Fruit fly (Drosophila melanogaster) whole organism, wandering third instar larva: ENCODE measurements around the gene CG34134.

Experiments used
- Dif ChIP-seq: fragments of 200-275, 200-300 bp; sonication (Bioruptor generic); optimal IDR thresholded peaks from 2 replicates; lab custom pipeline; 2018; ENCODE audit warnings: missing biosample characterization, missing genetic modification characterization; ENCODE audit not compliant: partially characterized antibody
- br ChIP-seq: fragments of 200-800 bp; sonication (Bioruptor generic); optimal IDR thresholded peaks from 2 replicates; lab custom pipeline; 2016; ENCODE audit warnings: missing biosample characterization, missing genetic modification characterization
- dsf ChIP-seq: sonication (Bioruptor generic); optimal IDR thresholded peaks from 2 replicates; lab custom pipeline; 2016; ENCODE audit warnings: missing biosample characterization, missing genetic modification characterization, borderline replicate concordance
- fru ChIP-seq: fragments of 200-800 bp; sonication (Bioruptor generic); optimal IDR thresholded peaks from 3 replicates; lab custom pipeline; 2016; ENCODE audit warnings: missing biosample characterization, mild to moderate bottlenecking, missing genetic modification characterization
- h ChIP-seq: fragments of 200-800 bp; sonication (Bioruptor generic); optimal IDR thresholded peaks from 3 replicates; lab custom pipeline; 2016; ENCODE audit warnings: missing biosample characterization, mild to moderate bottlenecking, missing genetic modification characterization
- tai ChIP-seq: sonication (Bioruptor generic); optimal IDR thresholded peaks from 2 replicates; lab custom pipeline; 2016; ENCODE audit warnings: missing biosample characterization, missing genetic modification characterization
- usp ChIP-seq: fragments of >200 bp; optimal IDR thresholded peaks from 2 replicates; lab custom pipeline; 2017; ENCODE audit warnings: missing biosample characterization, missing genetic modification characterization

DNA sequence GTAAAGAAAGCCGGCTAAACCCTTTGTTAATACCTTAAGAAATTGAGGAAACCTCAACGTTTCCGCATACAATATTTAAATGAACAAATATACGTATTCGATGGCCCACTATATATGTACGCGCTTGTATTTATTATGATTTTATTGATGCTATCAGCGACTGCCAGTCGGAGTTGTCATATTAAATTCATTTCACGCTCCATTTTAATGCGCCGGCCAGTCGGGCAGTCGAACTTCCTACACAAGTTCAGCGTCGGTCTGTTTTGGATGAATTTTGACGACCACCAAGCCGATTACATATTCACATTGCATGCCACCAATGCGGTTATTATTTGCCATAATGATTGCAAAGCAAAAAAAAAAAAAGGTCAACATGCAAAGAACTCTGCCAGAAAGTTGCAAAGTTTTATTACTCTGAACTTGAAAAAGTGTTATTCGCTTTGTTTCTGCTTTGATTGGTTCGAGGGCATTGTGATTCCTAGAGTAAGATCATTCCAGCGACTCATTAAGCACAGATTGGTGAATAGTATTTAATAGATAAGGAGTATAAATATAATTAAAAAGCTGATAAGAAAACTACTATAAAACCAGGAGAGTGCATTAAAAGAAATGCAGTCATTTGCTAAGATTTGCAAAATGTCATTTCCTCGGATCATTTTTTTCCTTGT is 43.5 kb downstream of the CG34134 start, which contains the start of gene CG31606:
- TF ChIP-seq Dif (GFP tag; lab: Kevin White, UChicago) (no peak), h (GFP tag; lab: Kevin White, UChicago) (no peak), tai (GFP tag; lab: Kevin White, UChicago) (no peak), usp (GFP tag; lab: Kevin White, UChicago) (no peak), dsf (GFP tag; lab: Kevin White, UChicago) (no peak), br (GFP tag; lab: Kevin White, UChicago) (no peak), fru (GFP tag; lab: Kevin White, UChicago) (no peak)
